Worm (Caenorhabditis elegans) whole organism, L2 larva: ENCODE data around the gene trpa-1.

Experiments used
- R02D3.7 ChIP-seq: fragments of 150-350 bp; optimal IDR thresholded peaks from 2 replicates; lab custom pipeline; 2014; ENCODE audit warnings: missing biosample characterization, missing genetic modification characterization
- alr-1 ChIP-seq: fragments of 150-350 bp; optimal IDR thresholded peaks from 2 replicates; lab custom pipeline; 2014; ENCODE audit warnings: missing biosample characterization, missing genetic modification characterization
- ama-1 ChIP-seq: fragments of 150-350 bp; optimal IDR thresholded peaks from 2 replicates; lab custom pipeline; 2018; ENCODE audit warnings: inconsistent platforms
- ceh-16 ChIP-seq: fragments of 150-350 bp; optimal IDR thresholded peaks from 2 replicates; lab custom pipeline; 2014; ENCODE audit warnings: missing biosample characterization, missing genetic modification characterization
- crh-2 ChIP-seq: sonication (generic microtip); optimal IDR thresholded peaks from 2 replicates; lab custom pipeline; 2017; ENCODE audit warnings: missing biosample characterization, missing genetic modification characterization
- dmd-4 ChIP-seq: sonication (generic microtip); optimal IDR thresholded peaks from 2 replicates; lab custom pipeline; 2017; ENCODE audit warnings: missing biosample characterization, missing genetic modification characterization
- egl-27 ChIP-seq: sonication (generic microtip); optimal IDR thresholded peaks from 3 replicates; lab custom pipeline; 2017; ENCODE audit warnings: missing biosample characterization, missing genetic modification reagents, missing genetic modification characterization
- elt-1 ChIP-seq: fragments of 150-350 bp; optimal IDR thresholded peaks from 2 replicates; lab custom pipeline; 2014; ENCODE audit warnings: missing biosample characterization, missing genetic modification characterization
- gmeb-1 ChIP-seq: fragments of 150-350 bp; optimal IDR thresholded peaks from 2 replicates; lab custom pipeline; 2014; ENCODE audit warnings: missing biosample characterization, missing genetic modification characterization
- lin-13 ChIP-seq: fragments of 150-350 bp; optimal IDR thresholded peaks from 2 replicates; lab custom pipeline; 2014; ENCODE audit warnings: missing biosample characterization, missing genetic modification reagents, missing genetic modification characterization
- lin-39 ChIP-seq: fragments of 150-350 bp; optimal IDR thresholded peaks from 2 replicates; lab custom pipeline; 2014; ENCODE audit warnings: missing biosample characterization, missing genetic modification reagents, missing genetic modification characterization
- lsy-2 ChIP-seq, 2 experiments: fragments of 150-350 bp in 1 of 2; sonication (generic microtip) in 1 of 2; optimal IDR thresholded peaks; 2 replicates each; lab custom pipeline; 2014 to 2017; ENCODE audit warnings: missing biosample characterization in 2 of 2, missing genetic modification characterization in 2 of 2
- mab-5 ChIP-seq: fragments of 150-350 bp; optimal IDR thresholded peaks from 2 replicates; lab custom pipeline; 2014; ENCODE audit warnings: missing biosample characterization, missing genetic modification characterization
- nhr-10 ChIP-seq: sonication (generic microtip); optimal IDR thresholded peaks from 2 replicates; lab custom pipeline; 2017; ENCODE audit warnings: missing biosample characterization, missing genetic modification characterization
- nhr-129 ChIP-seq: fragments of 150-350 bp; optimal IDR thresholded peaks from 2 replicates; lab custom pipeline; 2014; ENCODE audit warnings: missing biosample characterization, missing genetic modification characterization
- nhr-23 ChIP-seq: fragments of 150-350 bp; optimal IDR thresholded peaks from 2 replicates; lab custom pipeline; 2014; ENCODE audit warnings: missing biosample characterization, missing genetic modification reagents, missing genetic modification characterization
- nhr-237 ChIP-seq: fragments of 150-350 bp; optimal IDR thresholded peaks from 2 replicates; lab custom pipeline; 2014; ENCODE audit warnings: missing biosample characterization, missing genetic modification characterization
- nhr-25 ChIP-seq: fragments of 150-350 bp; sonication (generic microtip); optimal IDR thresholded peaks from 3 replicates; lab custom pipeline; 2014; ENCODE audit warnings: missing biosample characterization, missing genetic modification characterization
- peb-1 ChIP-seq: fragments of 150-350 bp; optimal IDR thresholded peaks from 2 replicates; lab custom pipeline; 2014; ENCODE audit warnings: missing biosample characterization, missing genetic modification characterization
- skn-1 ChIP-seq: sonication (generic microtip); optimal IDR thresholded peaks from 2 replicates; lab custom pipeline; 2017; ENCODE audit warnings: missing biosample characterization, missing genetic modification characterization
- sma-3 ChIP-seq: sonication (generic microtip); optimal IDR thresholded peaks from 2 replicates; lab custom pipeline; 2016; ENCODE audit warnings: missing genetic modification reagents, missing genetic modification characterization, missing compliant biosample characterization
- sma-9 ChIP-seq, 2 experiments: fragments of 150-350 bp in 1 of 2; sonication (generic microtip) in 1 of 2; optimal IDR thresholded peaks; 2 replicates each; lab custom pipeline; 2014 to 2016; ENCODE audit warnings: missing genetic modification characterization in 2 of 2, mild to moderate bottlenecking in 1 of 2, missing biosample characterization in 1 of 2, missing compliant biosample characterization in 1 of 2, missing genetic modification reagents in 1 of 2, moderate library complexity in 1 of 2
- snpc-4 ChIP-seq: fragments of 150-350 bp; optimal IDR thresholded peaks from 2 replicates; lab custom pipeline; 2014; ENCODE audit warnings: missing biosample characterization, missing genetic modification characterization
- unc-39 ChIP-seq: fragments of 150-350 bp; optimal IDR thresholded peaks from 2 replicates; lab custom pipeline; 2014; ENCODE audit warnings: missing biosample characterization, missing genetic modification characterization
- unc-62 ChIP-seq: fragments of 150-350 bp; optimal IDR thresholded peaks from 2 replicates; lab custom pipeline; 2014; ENCODE audit warnings: missing biosample characterization, missing genetic modification reagents, missing genetic modification characterization
- ztf-1 ChIP-seq: fragments of 200-800 bp; sonication (Bioruptor generic); conservative IDR thresholded peaks from 2 replicates; pipeline ENCODE4 v1.3.6; 2022; ENCODE audit warnings: missing genetic modification characterization, missing compliant biosample characterization
- ztf-11 ChIP-seq: sonication (generic microtip); optimal IDR thresholded peaks from 2 replicates; lab custom pipeline; 2017; ENCODE audit warnings: missing biosample characterization, missing genetic modification characterization
- ztf-4 ChIP-seq: fragments of 150-350 bp; optimal IDR thresholded peaks from 2 replicates; lab custom pipeline; 2014; ENCODE audit warnings: missing biosample characterization, missing genetic modification characterization

The trpa-1 gene

ce11 chrIV:11923074-11923473 is 58.7 kb downstream of the trpa-1 start, which contains the start of gene srlf-31:
srlf-31 (minus strand) TSS chrIV:11923174.
- TF ChIP-seq lin-39 = no peak
- TF ChIP-seq skn-1 (tag; lab: Kevin White, UChicago) = no peak
- TF ChIP-seq alr-1 (tag; lab: Kevin White, UChicago) = no peak
- no peak for TF ChIP-seq nhr-23 (tag; lab: Kevin White, UChicago)
- no peak for TF ChIP-seq nhr-25 (tag; lab: Kevin White, UChicago)
- TF ChIP-seq egl-27 (tag; lab: Kevin White, UChicago) = no peak
- no peak for TF ChIP-seq sma-9 (GFP tag; optimal IDR thresholded peaks at IDR 0.05; lab: Kevin White, UChicago)
- no peak for TF ChIP-seq sma-9 (tag; optimal IDR thresholded peaks at IDR 0.05; lab: Kevin White, UChicago)
- no peak for TF ChIP-seq R02D3.7 (tag; lab: Kevin White, UChicago)
- no peak for TF ChIP-seq mab-5
- TF ChIP-seq elt-1 (tag; lab: Kevin White, UChicago) = no peak
- TF ChIP-seq ceh-16 (tag; lab: Kevin White, UChicago) = no peak
- TF ChIP-seq gmeb-1 = no peak
- TF ChIP-seq ztf-11 (tag; lab: Kevin White, UChicago) = no peak
- no peak for TF ChIP-seq ztf-4 (tag; lab: Kevin White, UChicago)
- TF ChIP-seq crh-2 = no peak
- no peak for TF ChIP-seq lin-13 (GFP tag; lab: Kevin White, UChicago)
- no peak for TF ChIP-seq snpc-4
- no peak for TF ChIP-seq sma-3 (GFP tag; lab: Kevin White, UChicago)

DNA sequence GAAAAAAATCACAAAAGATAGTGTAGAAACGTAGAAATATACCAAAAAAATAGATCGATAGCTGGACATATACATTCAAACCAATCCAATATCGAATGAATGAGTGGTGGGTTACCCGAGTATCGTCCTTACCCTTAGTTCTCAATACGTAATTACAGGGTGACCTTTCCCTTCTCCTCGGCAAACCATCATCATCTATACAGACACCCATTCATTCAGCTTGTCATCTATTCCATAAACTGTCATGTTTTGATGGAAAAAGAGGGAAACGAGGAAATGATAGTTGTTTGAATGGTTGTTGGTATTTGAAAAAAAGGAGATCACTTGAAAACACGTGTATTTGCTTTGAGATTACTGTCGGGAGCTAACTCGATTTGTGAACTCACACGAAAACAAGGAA is 59.8 kb downstream of the trpa-1 start:
- TF ChIP-seq mab-5 = no peak
- TF ChIP-seq nhr-129 = no peak
- no peak for TF ChIP-seq ztf-1 (GFP tag; lab: Robert Waterston, UW)
- no peak for TF ChIP-seq unc-39 (tag; lab: Kevin White, UChicago)
- no peak for TF ChIP-seq alr-1 (tag; lab: Kevin White, UChicago)
- TF ChIP-seq unc-62 (GFP tag; lab: Kevin White, UChicago) = no peak
- TF ChIP-seq nhr-10 (tag; lab: Kevin White, UChicago) = no peak
- TF ChIP-seq lsy-2 (tag; optimal IDR thresholded peaks at IDR 0.05; lab: Kevin White, UChicago) = no peak
- no peak for TF ChIP-seq nhr-237 (tag; lab: Kevin White, UChicago)
- no peak for TF ChIP-seq dmd-4 (tag; lab: Kevin White, UChicago)
- no peak for TF ChIP-seq peb-1
- TF ChIP-seq ama-1 = no peak
- TF ChIP-seq, all 48 proteins: peak for 0
